Worm (Caenorhabditis elegans) whole organism, young adult: Measurements from ENCODE around the gene F36H5.13.

Experiments
- F39B2.1 ChIP-seq: fragments of 200-800 bp; sonication (Bioruptor generic); IDR thresholded peaks from 2 replicates; pipeline ENCODE4 v1.3.6; 2022; ENCODE audit warnings: missing genetic modification reagents, missing genetic modification characterization, missing compliant biosample characterization
- akir-1 ChIP-seq: fragments of 200-800 bp; sonication (Bioruptor generic); optimal IDR thresholded peaks from 2 replicates; lab custom pipeline; 2018; ENCODE audit warnings: mild to moderate bottlenecking, missing genetic modification characterization, moderate library complexity, missing compliant biosample characterization
- ama-1 ChIP-seq, 3 experiments: fragments of 150-350 bp in 1 of 3; sonication (generic microtip) in 2 of 3; optimal IDR thresholded peaks; 2 replicates each; lab custom pipeline; 2014 to 2018; ENCODE audit warnings: missing biosample characterization in 2 of 3, missing genetic modification characterization in 2 of 3, missing genetic modification reagents in 2 of 3
- hmg-20 ChIP-seq: fragments of 200-800 bp; sonication (Bioruptor generic); IDR thresholded peaks from 2 replicates; pipeline ENCODE4 v1.3.6; 2022; ENCODE audit warnings: missing genetic modification reagents, missing genetic modification characterization, missing compliant biosample characterization
- pha-4 ChIP-seq: fragments of 150-350 bp; sonication (generic microtip); optimal IDR thresholded peaks from 2 replicates; lab custom pipeline; 2014; ENCODE audit warnings: missing biosample characterization, missing genetic modification reagents, missing genetic modification characterization
- unc-62 ChIP-seq: fragments of 150-350 bp; optimal IDR thresholded peaks from 2 replicates; lab custom pipeline; 2014; ENCODE audit warnings: missing biosample characterization, missing genetic modification reagents, missing genetic modification characterization

ce11 chrII:1706385-1706784 is 43.9 kb downstream of the F36H5.13 start, which contains the start of gene sdz-18:
- TF ChIP-seq hmg-20 (no peak), F39B2.1 (GFP tag; lab: Robert Waterston, UW) (no peak), ama-1 (optimal IDR thresholded peaks at IDR 0.05; lab: Kevin White, UChicago) (no peak), ama-1 (GFP tag; optimal IDR thresholded peaks at IDR 0.05; lab: Kevin White, UChicago) (no peak), unc-62 (GFP tag; lab: Kevin White, UChicago) (no peak), pha-4 (tag; lab: Kevin White, UChicago) (no peak), akir-1 (GFP tag; lab: Kevin White, UChicago) (no peak)
